Fruit fly (Drosophila melanogaster) whole organism, embryonic: ENCODE results near the gene CG14232.
A peak's percentile ranks its signal among the peaks of the same experiment; 100 is the strongest.

Source experiments
- Atf6 ChIP-seq: fragments of 200-800 bp; sonication (Bioruptor generic); IDR thresholded peaks from 2 replicates; pipeline ENCODE4 v1.3.6; 2022; ENCODE audit warnings: missing biosample characterization, missing genetic modification characterization
- CG10147 ChIP-seq: fragments of 200-800 bp; sonication (Bioruptor generic); optimal IDR thresholded peaks from 2 replicates; lab custom pipeline; 2019; ENCODE audit warnings: missing biosample characterization, mild to moderate bottlenecking, missing genetic modification characterization, moderate library complexity
- CG10209 ChIP-seq: fragments of 200-800 bp; sonication (Bioruptor generic); optimal IDR thresholded peaks from 3 replicates; lab custom pipeline; 2017; ENCODE audit warnings: missing biosample characterization, mild to moderate bottlenecking, missing genetic modification characterization, missing genetic modification reagents
- CG11398 ChIP-seq: fragments of 200-800 bp; sonication (Bioruptor generic); optimal IDR thresholded peaks from 2 replicates; lab custom pipeline; 2016; ENCODE audit warnings: missing biosample characterization, missing genetic modification characterization
- CG12299 ChIP-seq: fragments of 200-800 bp; sonication (Bioruptor generic); optimal IDR thresholded peaks from 2 replicates; lab custom pipeline; 2018; ENCODE audit warnings: missing biosample characterization, mild to moderate bottlenecking, missing genetic modification characterization
- CG12744 ChIP-seq: fragments of 200-800 bp; sonication (Bioruptor generic); optimal IDR thresholded peaks from 2 replicates; lab custom pipeline; 2016; ENCODE audit warnings: missing biosample characterization, missing genetic modification characterization
- CG14050 ChIP-seq: fragments of 200-800 bp; sonication (Bioruptor generic); IDR thresholded peaks from 3 replicates; pipeline ENCODE4 v1.3.6; 2022; ENCODE audit warnings: missing biosample characterization, missing genetic modification characterization
- CG14667 ChIP-seq: fragments of 200-800 bp; sonication (Bioruptor generic); IDR thresholded peaks from 2 replicates; pipeline ENCODE4 v1.3.6; 2022; ENCODE audit warnings: missing biosample characterization, missing genetic modification characterization
- CG17186 ChIP-seq: fragments of 200-800 bp; sonication (Bioruptor generic); optimal IDR thresholded peaks from 3 replicates; lab custom pipeline; 2017; ENCODE audit warnings: missing biosample characterization, missing genetic modification reagents, missing genetic modification characterization
- CG2116 ChIP-seq: fragments of 200-800 bp; sonication (Bioruptor generic); optimal IDR thresholded peaks from 3 replicates; lab custom pipeline; 2018; ENCODE audit warnings: missing biosample characterization, mild to moderate bottlenecking, missing genetic modification characterization
- CG2678 ChIP-seq: fragments of 200-800 bp; sonication (Bioruptor generic); optimal IDR thresholded peaks from 3 replicates; lab custom pipeline; 2019; ENCODE audit warnings: missing biosample characterization, mild to moderate bottlenecking, missing genetic modification characterization, moderate library complexity
- CG31365 ChIP-seq: fragments of 200-800 bp; sonication (Bioruptor generic); optimal IDR thresholded peaks from 2 replicates; lab custom pipeline; 2018; ENCODE audit warnings: missing biosample characterization, mild to moderate bottlenecking, missing genetic modification characterization
- CG3163 ChIP-seq: fragments of 200-800 bp; sonication (Bioruptor generic); optimal IDR thresholded peaks from 3 replicates; lab custom pipeline; 2016; ENCODE audit warnings: missing biosample characterization, missing genetic modification characterization
- CG32767 ChIP-seq: fragments of 200-800 bp; sonication (Bioruptor generic); IDR thresholded peaks from 2 replicates; pipeline ENCODE4 v1.3.6; 2022; ENCODE audit warnings: missing biosample characterization, missing genetic modification characterization
- CG3847 ChIP-seq: fragments of 200-800 bp; sonication (Bioruptor generic); IDR thresholded peaks from 2 replicates; pipeline ENCODE4 v1.3.6; 2022; ENCODE audit warnings: missing biosample characterization, missing genetic modification characterization
- CG3995 ChIP-seq: fragments of 200-800 bp; sonication (Bioruptor generic); optimal IDR thresholded peaks from 3 replicates; lab custom pipeline; 2016; ENCODE audit warnings: missing biosample characterization, missing genetic modification characterization
- CG4424 ChIP-seq: fragments of 200-800 bp; sonication (Bioruptor generic); optimal IDR thresholded peaks from 3 replicates; lab custom pipeline; 2016; ENCODE audit warnings: missing biosample characterization, missing genetic modification characterization
- CG6654 ChIP-seq: fragments of 200-800 bp; sonication (Bioruptor generic); optimal IDR thresholded peaks from 2 replicates; lab custom pipeline; 2017; ENCODE audit warnings: missing biosample characterization, mild to moderate bottlenecking, missing genetic modification characterization
- CG7357 ChIP-seq: fragments of 200-800 bp; sonication (Bioruptor generic); IDR thresholded peaks from 3 replicates; pipeline ENCODE4 v1.3.6; 2022; ENCODE audit warnings: missing biosample characterization, missing genetic modification characterization
- CG8089 ChIP-seq: fragments of 200-800 bp; sonication (Bioruptor generic); optimal IDR thresholded peaks from 3 replicates; lab custom pipeline; 2016; ENCODE audit warnings: missing biosample characterization, missing genetic modification characterization
- CrebB ChIP-seq: fragments of 200-800 bp; sonication (Bioruptor generic); optimal IDR thresholded peaks from 3 replicates; lab custom pipeline; 2018; ENCODE audit warnings: missing biosample characterization, mild to moderate bottlenecking, missing genetic modification characterization
- D19B ChIP-seq: fragments of 200-800 bp; sonication (Bioruptor generic); optimal IDR thresholded peaks from 2 replicates; lab custom pipeline; 2017; ENCODE audit warnings: missing biosample characterization, mild to moderate bottlenecking, missing genetic modification characterization
- Doc2 ChIP-seq: fragments of 200-800 bp; sonication (Bioruptor generic); IDR thresholded peaks from 2 replicates; pipeline ENCODE4 v1.3.6; 2022; ENCODE audit warnings: missing biosample characterization, missing genetic modification characterization
- Dref ChIP-seq: fragments of 200-800 bp; sonication (Bioruptor generic); IDR thresholded peaks from 2 replicates; pipeline ENCODE4 v1.3.6; 2022; ENCODE audit warnings: missing biosample characterization, missing genetic modification characterization
- Fer2 ChIP-seq: fragments of 200-800 bp; sonication (Bioruptor generic); optimal IDR thresholded peaks from 2 replicates; lab custom pipeline; 2018; ENCODE audit warnings: missing biosample characterization, mild to moderate bottlenecking, missing genetic modification characterization, moderate library complexity
- HLH4C ChIP-seq: fragments of 200-800 bp; sonication (Bioruptor generic); IDR thresholded peaks from 3 replicates; pipeline ENCODE4 v1.3.6; 2022; ENCODE audit warnings: missing biosample characterization, missing genetic modification characterization; ENCODE audit not compliant: partially characterized antibody
- Hr39 ChIP-seq: fragments of >200 bp; optimal IDR thresholded peaks from 2 replicates; lab custom pipeline; 2017
- Kr ChIP-seq: fragments of 200-800 bp; sonication (Bioruptor generic); optimal IDR thresholded peaks from 2 replicates; lab custom pipeline; 2017; ENCODE audit warnings: missing biosample characterization, mild to moderate bottlenecking, missing genetic modification characterization
- Meics ChIP-seq: fragments of 200-800 bp; sonication (Bioruptor generic); optimal IDR thresholded peaks from 2 replicates; lab custom pipeline; 2017; ENCODE audit warnings: missing biosample characterization, mild to moderate bottlenecking, missing genetic modification characterization
- NC2α ChIP-seq: fragments of 200-800 bp; sonication (Bioruptor generic); optimal IDR thresholded peaks from 2 replicates; lab custom pipeline; 2016; ENCODE audit warnings: missing biosample characterization, missing genetic modification characterization
- Opbp ChIP-seq: fragments of 200-800 bp; sonication (Bioruptor generic); IDR thresholded peaks from 3 replicates; pipeline ENCODE4 v1.3.6; 2022; ENCODE audit warnings: missing biosample characterization, missing genetic modification characterization; ENCODE audit not compliant: partially characterized antibody
- Ptx1 ChIP-seq: fragments of 200-800 bp; sonication (Bioruptor generic); IDR thresholded peaks from 2 replicates; pipeline ENCODE4 v1.3.6; 2022; ENCODE audit warnings: missing biosample characterization, missing genetic modification characterization
- Six4 ChIP-seq: fragments of 200-800 bp; sonication (Bioruptor generic); optimal IDR thresholded peaks from 2 replicates; lab custom pipeline; 2016; ENCODE audit warnings: missing biosample characterization, missing genetic modification characterization
- ara ChIP-seq: fragments of 200-800 bp; sonication (Bioruptor generic); IDR thresholded peaks from 2 replicates; pipeline ENCODE4 v1.3.6; 2022; ENCODE audit warnings: missing biosample characterization, missing genetic modification characterization
- ato ChIP-seq: fragments of 200-800 bp; sonication (Bioruptor generic); IDR thresholded peaks from 2 replicates; pipeline ENCODE4 v1.3.6; 2022; ENCODE audit warnings: missing biosample characterization, missing genetic modification characterization; ENCODE audit not compliant: partially characterized antibody
- cato ChIP-seq: fragments of 200-800 bp; sonication (Bioruptor generic); optimal IDR thresholded peaks from 2 replicates; lab custom pipeline; 2016; ENCODE audit warnings: missing biosample characterization, missing genetic modification characterization, borderline replicate concordance
- caup ChIP-seq: fragments of 200-800 bp; sonication (Bioruptor generic); optimal IDR thresholded peaks from 3 replicates; lab custom pipeline; 2017; ENCODE audit warnings: missing biosample characterization, mild to moderate bottlenecking, missing genetic modification characterization, moderate library complexity; ENCODE audit not compliant: severe bottlenecking
- cg ChIP-seq: fragments of 200-800 bp; sonication (Bioruptor generic); optimal IDR thresholded peaks from 3 replicates; lab custom pipeline; 2019; ENCODE audit warnings: missing biosample characterization, mild to moderate bottlenecking, missing genetic modification characterization, moderate library complexity
- disco-r ChIP-seq: fragments of 200-800 bp; sonication (Bioruptor generic); optimal IDR thresholded peaks from 2 replicates; lab custom pipeline; 2016; ENCODE audit warnings: missing biosample characterization, missing genetic modification characterization
- dysf ChIP-seq: fragments of 200-800 bp; sonication (Bioruptor generic); IDR thresholded peaks from 3 replicates; pipeline ENCODE4 v1.3.6; 2022; ENCODE audit warnings: missing biosample characterization, missing genetic modification characterization
- en ChIP-seq: fragments of 200-800 bp; sonication (Bioruptor generic); optimal IDR thresholded peaks from 2 replicates; lab custom pipeline; 2016; ENCODE audit warnings: missing biosample characterization, missing genetic modification characterization
- ham ChIP-seq: fragments of 200-800 bp; sonication (Bioruptor generic); IDR thresholded peaks from 2 replicates; pipeline ENCODE4 v1.3.6; 2022; ENCODE audit warnings: missing biosample characterization, missing genetic modification characterization
- inv ChIP-seq: fragments of 200-800 bp; sonication (Bioruptor generic); IDR thresholded peaks from 2 replicates; pipeline ENCODE4 v1.3.6; 2022; ENCODE audit warnings: missing biosample characterization, missing genetic modification characterization; ENCODE audit not compliant: partially characterized antibody
- lmd ChIP-seq: fragments of 200-800 bp; sonication (Bioruptor generic); IDR thresholded peaks from 2 replicates; pipeline ENCODE4 v1.3.6; 2022; ENCODE audit warnings: missing biosample characterization, missing genetic modification characterization
- lov ChIP-seq, 2 experiments: fragments of 200-800 bp in 1 of 2; fragments of >200 bp in 1 of 2; sonication (Bioruptor generic) in 1 of 2; IDR thresholded peaks in 1 of 2; optimal IDR thresholded peaks in 1 of 2; 2 replicates in 1 of 2; 3 replicates in 1 of 2; pipeline versions ENCODE4 v1.3.6 to Lab custom; 2017 to 2022; ENCODE audit warnings: missing biosample characterization in 1 of 2, missing genetic modification characterization in 1 of 2
- nau ChIP-seq: fragments of 200-800 bp; sonication (Bioruptor generic); optimal IDR thresholded peaks from 3 replicates; lab custom pipeline; 2017; ENCODE audit warnings: missing biosample characterization, mild to moderate bottlenecking, missing genetic modification characterization, missing genetic modification reagents
- slp2 ChIP-seq: fragments of 200-800 bp; sonication (Bioruptor generic); optimal IDR thresholded peaks from 2 replicates; lab custom pipeline; 2016; ENCODE audit warnings: missing biosample characterization, missing genetic modification characterization
- wek ChIP-seq: fragments of 200-800 bp; sonication (Bioruptor generic); optimal IDR thresholded peaks from 3 replicates; lab custom pipeline; 2018; ENCODE audit warnings: missing biosample characterization, mild to moderate bottlenecking, missing genetic modification characterization, moderate library complexity
- wor ChIP-seq: fragments of 200-800 bp; sonication (Bioruptor generic); IDR thresholded peaks from 2 replicates; pipeline ENCODE4 v1.3.6; 2022; ENCODE audit warnings: missing biosample characterization, missing genetic modification characterization
- zf30C ChIP-seq: fragments of 200-800 bp; sonication (Bioruptor generic); optimal IDR thresholded peaks from 3 replicates; lab custom pipeline; 2018; ENCODE audit warnings: missing biosample characterization, mild to moderate bottlenecking, missing genetic modification characterization

Gene CG14232

DNA sequence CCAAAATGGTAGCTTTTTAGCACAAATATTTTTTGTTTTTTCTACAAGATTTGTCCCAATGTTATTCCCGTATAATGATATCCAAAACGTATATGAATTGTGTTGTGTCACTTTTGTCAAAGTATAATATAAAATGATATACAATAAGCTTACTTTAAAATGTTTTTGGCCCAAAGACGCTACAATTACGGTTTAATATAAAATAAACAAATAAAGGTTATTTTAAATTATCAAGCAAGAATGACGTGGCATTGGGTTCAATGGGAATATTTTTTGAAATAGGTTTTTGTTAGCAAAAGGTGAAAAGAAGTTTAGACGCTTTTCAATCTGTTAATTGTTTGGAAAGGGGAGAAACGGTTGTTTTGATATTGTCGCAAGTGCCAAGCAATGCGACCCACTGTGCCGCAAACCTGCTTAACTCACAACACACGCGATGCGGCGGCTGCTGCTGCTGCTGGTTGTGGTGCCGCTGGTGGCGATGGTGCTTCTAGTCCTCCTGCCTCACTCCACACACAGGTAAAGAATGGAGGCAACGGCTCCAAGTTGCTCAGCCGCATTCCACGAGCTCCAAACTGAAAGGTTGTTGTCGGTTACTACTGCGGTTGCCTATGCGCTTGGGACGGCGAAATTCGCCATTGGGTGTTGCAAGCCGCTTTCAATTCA, 40.7 kb downstream of the CG14232 start (continued):
- TF ChIP-seq lmd (GFP tag; lab: Robert Waterston, UW) (no peak), CG8089 (GFP tag; lab: Kevin White, UChicago) (no peak), HLH4C (GFP tag; lab: Robert Waterston, UW) (no peak), wek (GFP tag; lab: Kevin White, UChicago) (no peak), ara (GFP tag; lab: Robert Waterston, UW) (no peak), CG3847 (no peak), CG12299 (tag; lab: Kevin White, UChicago) (no peak), cato (GFP tag; lab: Kevin White, UChicago) (peak; percentile 29), CG6654 (GFP tag; lab: Kevin White, UChicago) (no peak), CG3995 (GFP tag; lab: Kevin White, UChicago) (no peak), CG11398 (GFP tag; lab: Kevin White, UChicago) (no peak), Atf6 (GFP tag; lab: Robert Waterston, UW) (no peak), CrebB (no peak), CG3163 (GFP tag; lab: Kevin White, UChicago) (no peak), D19B (GFP tag; lab: Kevin White, UChicago) (peak; percentile 32), caup (GFP tag; lab: Kevin White, UChicago) (peak; percentile 10), en (GFP tag; lab: Kevin White, UChicago) (no peak), ato (GFP tag; lab: Robert Waterston, UW) (no peak), CG14050 (GFP tag; lab: Robert Waterston, UW) (no peak), Hr39 (no peak), zf30C (GFP tag; lab: Kevin White, UChicago) (no peak), disco-r (GFP tag; lab: Kevin White, UChicago) (no peak), Dref (GFP tag; lab: Robert Waterston, UW) (no peak), lov (optimal IDR thresholded peaks at IDR 0.05; lab: Kevin White, UChicago) (no peak), lov (GFP tag; IDR thresholded peaks at IDR 0.05; lab: Robert Waterston, UW) (0 out of 3 replicates have a peak, but pooled peaks have one; percentile 13), CG10147 (GFP tag; lab: Kevin White, UChicago) (peak; percentile 45), CG2678 (tag; lab: Kevin White, UChicago) (peak; percentile 76), CG32767 (GFP tag; lab: Robert Waterston, UW) (no peak), Meics (GFP tag; lab: Kevin White, UChicago) (peak; percentile 75), CG14667 (GFP tag; lab: Robert Waterston, UW) (no peak), Kr (GFP tag; lab: Kevin White, UChicago) (no peak), CG17186 (no peak), CG10209 (peak; percentile 54), CG2116 (GFP tag; lab: Kevin White, UChicago) (peak; percentile 5), CG12744 (GFP tag; lab: Kevin White, UChicago) (no peak), dysf (GFP tag; lab: Robert Waterston, UW) (peak; percentile 37; the same call in 1 of the 3 replicates), nau (no peak), wor (GFP tag; lab: Robert Waterston, UW) (no peak), CG4424 (GFP tag; lab: Kevin White, UChicago) (peak; percentile 45), inv (GFP tag; lab: Robert Waterston, UW) (no peak), Ptx1 (GFP tag; lab: Robert Waterston, UW) (no peak), Six4 (peak; percentile 41), ham (no peak), cg (GFP tag; lab: Kevin White, UChicago) (peak; percentile 5), CG7357 (GFP tag; lab: Robert Waterston, UW) (no peak), CG31365 (tag; lab: Kevin White, UChicago) (no peak), slp2 (GFP tag; lab: Kevin White, UChicago) (no peak), Opbp (GFP tag; lab: Robert Waterston, UW) (no peak), NC2α (GFP tag; lab: Kevin White, UChicago) (no peak), Doc2 (no peak), Fer2 (tag; lab: Kevin White, UChicago) (no peak)
